Worm (Caenorhabditis elegans) whole organism, late embryonic: ENCODE measurements around the gene F21H7.12.

ENCODE experiments used
- ets-4 ChIP-seq: sonication (generic microtip); optimal IDR thresholded peaks from 2 replicates; lab custom pipeline; 2016; ENCODE audit warnings: missing genetic modification characterization, missing compliant biosample characterization
- hlh-13 ChIP-seq: fragments of 200-800 bp; sonication (Bioruptor generic); optimal IDR thresholded peaks from 2 replicates; lab custom pipeline; 2018; ENCODE audit warnings: mild to moderate bottlenecking, missing genetic modification characterization, missing compliant biosample characterization
- pqm-1 ChIP-seq: sonication (generic microtip); optimal IDR thresholded peaks from 2 replicates; lab custom pipeline; 2016; ENCODE audit warnings: missing genetic modification characterization, missing compliant biosample characterization
- tbx-2 ChIP-seq: sonication (generic microtip); optimal IDR thresholded peaks from 2 replicates; lab custom pipeline; 2016; ENCODE audit warnings: missing genetic modification characterization, missing compliant biosample characterization

- TF ChIP-seq tbx-2 (no peak), pqm-1 (tag; lab: Kevin White, UChicago) (no peak), hlh-13 (no peak), ets-4 (tag; lab: Kevin White, UChicago) (no peak)
These were observed 36.5 kb downstream of the F21H7.12 start, which contains the start of gene T13F3.4 for ce11 chrV:16266514-16266913.
